Fruit fly (Drosophila melanogaster) whole organism, embryonic: ENCODE measurements around the gene HemK2.

ENCODE experiments used
- CG10209 ChIP-seq: fragments of 200-800 bp; sonication (Bioruptor generic); optimal IDR thresholded peaks from 3 replicates; lab custom pipeline; 2017; ENCODE audit warnings: missing biosample characterization, mild to moderate bottlenecking, missing genetic modification characterization, missing genetic modification reagents
- CG10462 ChIP-seq: fragments of 200-800 bp; sonication (Bioruptor generic); optimal IDR thresholded peaks from 2 replicates; lab custom pipeline; 2016; ENCODE audit warnings: missing biosample characterization, missing genetic modification characterization
- CG13123 ChIP-seq: fragments of 200-800 bp; sonication (Bioruptor generic); optimal IDR thresholded peaks from 2 replicates; lab custom pipeline; 2016; ENCODE audit warnings: missing biosample characterization, missing genetic modification characterization
- CG13287 ChIP-seq: fragments of 200-800 bp; sonication (Bioruptor generic); IDR thresholded peaks from 2 replicates; pipeline ENCODE4 v1.3.6; 2022; ENCODE audit warnings: missing biosample characterization, missing genetic modification characterization; ENCODE audit not compliant: partially characterized antibody
- CG17802 ChIP-seq: fragments of 200-800 bp; sonication (Bioruptor generic); optimal IDR thresholded peaks from 2 replicates; lab custom pipeline; 2018; ENCODE audit warnings: missing biosample characterization, mild to moderate bottlenecking, missing genetic modification characterization, moderate library complexity
- CG17829 ChIP-seq: fragments of 200-800 bp; optimal IDR thresholded peaks from 2 replicates; lab custom pipeline; 2019; ENCODE audit warnings: missing biosample characterization, mild to moderate bottlenecking, missing genetic modification characterization, moderate library complexity
- CG32532 ChIP-seq: fragments of 200-800 bp; sonication (Bioruptor generic); IDR thresholded peaks from 2 replicates; pipeline ENCODE4 v1.3.6; 2022; ENCODE audit warnings: missing biosample characterization, missing genetic modification characterization
- CG34376 ChIP-seq: fragments of 200-800 bp; sonication (Bioruptor generic); optimal IDR thresholded peaks from 2 replicates; lab custom pipeline; 2018; ENCODE audit warnings: missing biosample characterization, mild to moderate bottlenecking, missing genetic modification characterization
- CG6175 ChIP-seq: fragments of 200-800 bp; sonication (Bioruptor generic); IDR thresholded peaks from 3 replicates; pipeline ENCODE4 v1.3.6; 2022; ENCODE audit warnings: missing biosample characterization, missing genetic modification characterization
- CG6765 ChIP-seq: fragments of 200-800 bp; sonication (Bioruptor generic); optimal IDR thresholded peaks from 3 replicates; lab custom pipeline; 2017; ENCODE audit warnings: missing biosample characterization, mild to moderate bottlenecking, missing genetic modification characterization
- CG7963 ChIP-seq: fragments of 200-800 bp; sonication (Bioruptor generic); IDR thresholded peaks from 3 replicates; pipeline ENCODE4 v1.3.6; 2022; ENCODE audit warnings: missing biosample characterization, missing genetic modification characterization; ENCODE audit not compliant: partially characterized antibody
- CG8478 ChIP-seq: fragments of >200 bp; optimal IDR thresholded peaks from 2 replicates; lab custom pipeline; 2018
- CG8944 ChIP-seq: fragments of 200-800 bp; sonication (Bioruptor generic); optimal IDR thresholded peaks from 3 replicates; lab custom pipeline; 2016; ENCODE audit warnings: missing biosample characterization, missing genetic modification characterization
- CG9932 ChIP-seq: fragments of 200-800 bp; sonication (Bioruptor generic); IDR thresholded peaks from 2 replicates; pipeline ENCODE4 v1.3.6; 2022; ENCODE audit warnings: missing biosample characterization, missing genetic modification characterization
- Dip3 ChIP-seq: fragments of 200-800 bp; sonication (Bioruptor generic); optimal IDR thresholded peaks from 3 replicates; lab custom pipeline; 2016; ENCODE audit warnings: missing biosample characterization, missing genetic modification characterization
- Elba2 ChIP-seq: fragments of 200-800 bp; sonication (Bioruptor generic); optimal IDR thresholded peaks from 3 replicates; lab custom pipeline; 2016; ENCODE audit warnings: missing biosample characterization, missing genetic modification characterization
- HLH54F ChIP-seq: fragments of 200-800 bp; sonication (Bioruptor generic); optimal IDR thresholded peaks from 3 replicates; lab custom pipeline; 2016; ENCODE audit warnings: missing biosample characterization, missing genetic modification characterization
- Hey ChIP-seq: fragments of 200-800 bp; sonication (Bioruptor generic); optimal IDR thresholded peaks from 3 replicates; lab custom pipeline; 2018; ENCODE audit warnings: missing biosample characterization, mild to moderate bottlenecking, missing genetic modification characterization
- Hmx ChIP-seq: fragments of 200-800 bp; sonication (Bioruptor generic); optimal IDR thresholded peaks from 2 replicates; lab custom pipeline; 2016; ENCODE audit warnings: missing biosample characterization, missing genetic modification characterization
- Hr3 ChIP-seq: fragments of 200-800 bp; sonication (Bioruptor generic); optimal IDR thresholded peaks from 3 replicates; lab custom pipeline; 2016; ENCODE audit warnings: missing biosample characterization, missing genetic modification characterization
- NfI ChIP-seq: fragments of 200-800 bp; sonication (Bioruptor generic); optimal IDR thresholded peaks from 3 replicates; lab custom pipeline; 2018; ENCODE audit warnings: missing biosample characterization, mild to moderate bottlenecking, missing genetic modification characterization, moderate library complexity
- Oaz ChIP-seq: fragments of 200-800 bp; sonication (Bioruptor generic); IDR thresholded peaks from 2 replicates; pipeline ENCODE4 v1.3.6; 2022; ENCODE audit warnings: missing biosample characterization, missing genetic modification characterization
- PHDP ChIP-seq: fragments of 200-800 bp; sonication (Bioruptor generic); optimal IDR thresholded peaks from 3 replicates; lab custom pipeline; 2018; ENCODE audit warnings: missing biosample characterization, mild to moderate bottlenecking, missing genetic modification characterization, moderate library complexity
- Sox102F ChIP-seq: fragments of 200-800 bp; sonication (Bioruptor generic); optimal IDR thresholded peaks from 2 replicates; lab custom pipeline; 2018; ENCODE audit warnings: missing biosample characterization, mild to moderate bottlenecking, missing genetic modification characterization, moderate library complexity
- Usf ChIP-seq: fragments of 200-800 bp; sonication (Bioruptor generic); optimal IDR thresholded peaks from 2 replicates; lab custom pipeline; 2017; ENCODE audit warnings: missing genotype, missing biosample characterization, missing genetic modification characterization
- ase ChIP-seq: fragments of 200-800 bp; sonication (Bioruptor generic); IDR thresholded peaks from 3 replicates; pipeline ENCODE4 v1.3.6; 2022; ENCODE audit warnings: missing biosample characterization, missing genetic modification characterization
- ato ChIP-seq: fragments of 200-800 bp; sonication (Bioruptor generic); IDR thresholded peaks from 2 replicates; pipeline ENCODE4 v1.3.6; 2022; ENCODE audit warnings: missing biosample characterization, missing genetic modification characterization; ENCODE audit not compliant: partially characterized antibody
- bcd ChIP-seq: fragments of 200-800 bp; sonication (Bioruptor generic); optimal IDR thresholded peaks from 2 replicates; lab custom pipeline; 2017; ENCODE audit warnings: missing biosample characterization, mild to moderate bottlenecking, missing genetic modification characterization
- btn ChIP-seq: fragments of 200-800 bp; sonication (Bioruptor generic); optimal IDR thresholded peaks from 2 replicates; lab custom pipeline; 2016; ENCODE audit warnings: missing biosample characterization, missing genetic modification characterization
- cg ChIP-seq: fragments of 200-800 bp; sonication (Bioruptor generic); optimal IDR thresholded peaks from 3 replicates; lab custom pipeline; 2019; ENCODE audit warnings: missing biosample characterization, mild to moderate bottlenecking, missing genetic modification characterization, moderate library complexity
- da ChIP-seq: fragments of 200-800 bp; sonication (Bioruptor generic); optimal IDR thresholded peaks from 2 replicates; lab custom pipeline; 2016; ENCODE audit warnings: missing biosample characterization, missing genetic modification characterization
- danr ChIP-seq: fragments of 200-800 bp; sonication (Bioruptor generic); IDR thresholded peaks from 2 replicates; pipeline ENCODE4 v1.3.6; 2022; ENCODE audit warnings: missing biosample characterization, missing genetic modification characterization
- dati ChIP-seq: fragments of 200-800 bp; sonication (Bioruptor generic); IDR thresholded peaks from 2 replicates; pipeline ENCODE4 v1.3.6; 2022; ENCODE audit warnings: missing biosample characterization, missing genetic modification characterization
- gem ChIP-seq: fragments of 200-800 bp; sonication (Bioruptor generic); optimal IDR thresholded peaks from 2 replicates; lab custom pipeline; 2019; ENCODE audit warnings: missing biosample characterization, mild to moderate bottlenecking, missing genetic modification characterization, moderate library complexity
- gfzf ChIP-seq: fragments of 200-800 bp; sonication (Bioruptor generic); optimal IDR thresholded peaks from 2 replicates; lab custom pipeline; 2016; ENCODE audit warnings: missing biosample characterization, mild to moderate bottlenecking, missing genetic modification characterization, moderate library complexity
- hb ChIP-seq: fragments of 200-800 bp; sonication (Bioruptor generic); IDR thresholded peaks from 3 replicates; pipeline ENCODE4 v1.3.6; 2022; ENCODE audit warnings: missing biosample characterization, missing genetic modification characterization; ENCODE audit not compliant: partially characterized antibody
- insv ChIP-seq, 2 experiments: fragments of 200-800 bp; sonication (Bioruptor generic); optimal IDR thresholded peaks; 3 replicates each; lab custom pipeline; 2016 to 2018; ENCODE audit warnings: missing biosample characterization in 2 of 2, missing genetic modification characterization in 2 of 2
- lbe ChIP-seq: fragments of 200-800 bp; sonication (Bioruptor generic); optimal IDR thresholded peaks from 2 replicates; lab custom pipeline; 2016; ENCODE audit warnings: missing biosample characterization, mild to moderate bottlenecking, missing genetic modification characterization
- lola ChIP-seq, 3 experiments: fragments of >200 bp in 2 of 3; fragments of 200-800 bp in 1 of 3; sonication (Bioruptor generic) in 1 of 3; optimal IDR thresholded peaks; 2 replicates each; lab custom pipeline; 2017 to 2019; ENCODE audit warnings: missing biosample characterization in 3 of 3, missing genetic modification characterization in 3 of 3, mild to moderate bottlenecking in 1 of 3, moderate library complexity in 1 of 3
- nmo ChIP-seq: fragments of 200-800 bp; sonication (Bioruptor generic); optimal IDR thresholded peaks from 2 replicates; lab custom pipeline; 2018; ENCODE audit warnings: missing biosample characterization, mild to moderate bottlenecking, missing genetic modification characterization, moderate library complexity
- odd ChIP-seq: fragments of 200-800 bp; sonication (Bioruptor generic); optimal IDR thresholded peaks from 2 replicates; lab custom pipeline; 2017; ENCODE audit warnings: missing biosample characterization, mild to moderate bottlenecking, missing genetic modification characterization
- pros ChIP-seq: fragments of 200-800 bp; sonication (Bioruptor generic); optimal IDR thresholded peaks from 3 replicates; lab custom pipeline; 2019; ENCODE audit warnings: missing biosample characterization, mild to moderate bottlenecking, missing genetic modification characterization, moderate library complexity
- ro ChIP-seq: fragments of 200-800 bp; sonication (Bioruptor generic); IDR thresholded peaks from 2 replicates; pipeline ENCODE4 v1.3.6; 2022; ENCODE audit warnings: missing biosample characterization, missing genetic modification characterization
- sc ChIP-seq, 3 experiments: fragments of >200 bp in 2 of 3; fragments of 200-800 bp in 1 of 3; sonication (Bioruptor generic) in 1 of 3; optimal IDR thresholded peaks; 2 replicates in 2 of 3; 3 replicates in 1 of 3; lab custom pipeline; 2017; ENCODE audit warnings: mild to moderate bottlenecking in 1 of 3, missing biosample characterization in 1 of 3, missing genetic modification characterization in 1 of 3, missing genetic modification reagents in 1 of 3
- scrt ChIP-seq: fragments of 200-800 bp; sonication (Bioruptor generic); optimal IDR thresholded peaks from 2 replicates; lab custom pipeline; 2018; ENCODE audit warnings: missing biosample characterization, mild to moderate bottlenecking, missing genetic modification characterization, moderate library complexity
- sens ChIP-seq: fragments of 200-800 bp; sonication (Bioruptor generic); peaks from one replicate; lab custom pipeline; 2016; ENCODE audit warnings: missing biosample characterization, missing genetic modification characterization
- sens-2 ChIP-seq: fragments of 200-800 bp; sonication (Bioruptor generic); IDR thresholded peaks from 2 replicates; pipeline ENCODE4 v1.3.6; 2022; ENCODE audit warnings: missing biosample characterization, missing genetic modification characterization
- tin ChIP-seq: fragments of 200-800 bp; sonication (Bioruptor generic); optimal IDR thresholded peaks from 3 replicates; lab custom pipeline; 2016; ENCODE audit warnings: missing biosample characterization, missing genetic modification characterization
- twi ChIP-seq: fragments of 200-800 bp; optimal IDR thresholded peaks from 2 replicates; lab custom pipeline; 2019; ENCODE audit warnings: missing biosample characterization, mild to moderate bottlenecking, missing genetic modification characterization, moderate library complexity
- usp ChIP-seq: fragments of >200 bp; optimal IDR thresholded peaks from 2 replicates; lab custom pipeline; 2017; ENCODE audit warnings: missing biosample characterization, missing genetic modification characterization
- zf30C ChIP-seq: fragments of 200-800 bp; sonication (Bioruptor generic); optimal IDR thresholded peaks from 3 replicates; lab custom pipeline; 2018; ENCODE audit warnings: missing biosample characterization, mild to moderate bottlenecking, missing genetic modification characterization
- zfh1 ChIP-seq: fragments of 200-800 bp; sonication (Bioruptor generic); IDR thresholded peaks from 3 replicates; pipeline ENCODE4 v1.3.6; 2022; ENCODE audit warnings: missing biosample characterization, missing genetic modification characterization

HemK2 gene

DNA sequence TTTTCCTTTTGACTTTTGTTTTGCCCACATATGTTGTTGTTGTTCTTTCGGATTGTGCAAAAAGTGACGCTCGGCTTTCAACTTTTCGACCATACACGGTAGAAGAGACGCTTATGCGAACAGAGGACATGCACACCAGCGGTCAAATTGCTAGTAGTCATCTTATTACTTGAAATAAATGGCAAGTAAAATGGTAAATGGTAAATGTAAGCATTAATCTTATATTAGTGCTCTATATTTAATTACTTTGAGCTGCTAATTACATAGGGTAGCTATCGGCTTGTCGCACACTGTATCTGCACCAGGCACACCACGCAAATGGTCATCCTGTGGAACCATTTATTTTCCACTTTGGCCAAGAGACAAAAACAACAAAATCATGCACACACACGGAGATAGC lies 38.2 kb downstream of the HemK2 start (continued):
- TF ChIP-seq lbe (no peak), pros (GFP tag; lab: Kevin White, UChicago) (no peak), bcd (GFP tag; lab: Kevin White, UChicago) (no peak), ro (GFP tag; lab: Robert Waterston, UW) (no peak), CG7963 (GFP tag; lab: Robert Waterston, UW) (no peak), CG6765 (GFP tag; lab: Kevin White, UChicago) (no peak), gem (peak; percentile 36), odd (GFP tag; lab: Kevin White, UChicago) (no peak), nmo (GFP tag; lab: Kevin White, UChicago) (no peak), CG8478 (lab: Kevin White, UChicago) (no peak), PHDP (tag; lab: Kevin White, UChicago) (no peak), btn (GFP tag; lab: Kevin White, UChicago) (no peak), CG10462 (no peak), CG13123 (no peak), scrt (GFP tag; lab: Kevin White, UChicago) (no peak), sens-2 (no peak), CG17829 (tag; lab: Kevin White, UChicago) (no peak), CG9932 (GFP tag; lab: Robert Waterston, UW) (no peak), danr (GFP tag; lab: Robert Waterston, UW) (no peak), lola (GFP tag; optimal IDR thresholded peaks at IDR 0.05; lab: Kevin White, UChicago) (no peak), hb (GFP tag; lab: Robert Waterston, UW) (no peak), CG34376 (GFP tag; lab: Kevin White, UChicago) (no peak), zf30C (no peak), Hey (tag; lab: Kevin White, UChicago) (no peak), usp (GFP tag; lab: Kevin White, UChicago) (no peak), Elba2 (GFP tag; lab: Kevin White, UChicago) (no peak), CG6175 (GFP tag; lab: Robert Waterston, UW) (no peak), Hmx (GFP tag; lab: Kevin White, UChicago) (no peak), Usf (GFP tag; lab: Kevin White, UChicago) (no peak), ato (GFP tag; lab: Robert Waterston, UW) (no peak), Hr3 (no peak), CG13287 (GFP tag; lab: Robert Waterston, UW) (no peak), gfzf (no peak), da (no peak)

DNA sequence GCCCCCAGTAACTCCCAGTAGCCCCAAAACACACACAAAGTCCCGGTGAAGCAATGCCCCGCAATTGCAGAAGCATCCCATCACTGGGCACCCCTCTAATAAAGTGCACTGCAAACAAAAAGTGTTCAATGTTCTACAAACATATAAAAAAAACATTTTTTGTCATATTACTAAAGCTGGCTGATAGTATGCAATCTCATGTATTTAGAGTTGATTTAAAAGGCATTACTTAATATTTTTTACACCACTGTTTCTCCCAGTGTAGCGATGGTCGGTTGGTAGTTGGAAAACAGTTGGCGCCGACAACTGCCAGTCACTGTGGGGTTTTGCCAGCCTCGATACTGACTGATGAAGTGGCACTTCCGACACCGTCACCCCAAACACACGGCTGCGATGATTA lies 39.1 kb downstream of the HemK2 start:
- TF ChIP-seq CG10209 (GFP tag; lab: Kevin White, UChicago) (peak; percentile 6), NfI (GFP tag; lab: Kevin White, UChicago) (peak; percentile 5), Oaz (GFP tag; lab: Robert Waterston, UW) (0 out of 2 replicates have a peak, but pooled peaks have one; percentile 40), dati (GFP tag; lab: Robert Waterston, UW) (no peak), cg (GFP tag; lab: Kevin White, UChicago) (no peak), sc (optimal IDR thresholded peaks at IDR 0.05; lab: Kevin White, UChicago) (no peak), sc (GFP tag; optimal IDR thresholded peaks at IDR 0.05; lab: Kevin White, UChicago) (no peak), zfh1 (GFP tag; lab: Robert Waterston, UW) (0 out of 3 replicates have a peak, but pooled peaks have one; percentile 22), Sox102F (peak; percentile 27), CG17802 (no peak), CG8944 (GFP tag; lab: Kevin White, UChicago) (peak; percentile 14), CG13123 (no peak), insv (GFP tag; optimal IDR thresholded peaks at IDR 0.05; lab: Kevin White, UChicago) (no peak), twi (tag; lab: Kevin White, UChicago) (no peak), sens (GFP tag; lab: Kevin White, UChicago) (peak; percentile 69), tin (GFP tag; lab: Kevin White, UChicago) (no peak), ase (GFP tag; lab: Robert Waterston, UW) (0 out of 3 replicates have a peak, but pooled peaks have one; percentile 38), Dip3 (GFP tag; lab: Kevin White, UChicago) (peak; percentile 18), CG32532 (GFP tag; lab: Robert Waterston, UW) (peak; percentile 44; the same call in 1 of the 2 replicates), HLH54F (GFP tag; lab: Kevin White, UChicago) (peak; percentile 9)
